Worm (Caenorhabditis elegans): ENCODE results near the gene ztf-30.

Gene ztf-30

ce11 chrIII:8609683-8610082 is 12.0 kb upstream of the ztf-30 start, which contains the start of gene C06E1.9:
Gene C06E1.9 (minus strand): TSS chrIII:8609783.
- TF ChIP-seq unc-62 (GFP tag; optimal IDR thresholded peaks at IDR 0.05): no peak

- no peak for TF ChIP-seq unc-62 (GFP tag; optimal IDR thresholded peaks at IDR 0.05)
These were observed 7.9 kb upstream of the ztf-30 start, which contains the start of gene C06E1.1 for ce11 chrIII:8605532-8605931. Gene C06E1.1 (plus strand): TSS chrIII:8605832.

ce11 chrIII:8602148-8602547 is 4.5 kb upstream of the ztf-30 start:
- no peak for TF ChIP-seq unc-62 (GFP tag; optimal IDR thresholded peaks at IDR 0.05)

ce11 chrIII:8598961-8599360 is 1.3 kb upstream of the ztf-30 start:
- no peak for TF ChIP-seq unc-62 (GFP tag; optimal IDR thresholded peaks at IDR 0.05)

- no peak for TF ChIP-seq unc-62 (GFP tag; optimal IDR thresholded peaks at IDR 0.05)
These were observed 978 bp downstream of the ztf-30 start for ce11 chrIII:8596692-8597091.

- TF ChIP-seq unc-62 (GFP tag; optimal IDR thresholded peaks at IDR 0.05): no peak
These were observed 3.6 kb downstream of the ztf-30 start for ce11 chrIII:8594088-8594487.

- no peak for TF ChIP-seq unc-62 (GFP tag; optimal IDR thresholded peaks at IDR 0.05)
These were observed 4.0 kb downstream of the ztf-30 start, which contains the start of gene C06E1.7 for ce11 chrIII:8593620-8594019. Gene C06E1.7 (minus strand): TSS chrIII:8593720.

ce11 chrIII:8590882-8591281 is 6.8 kb downstream of the ztf-30 start, which contains the start of gene fipr-16:
Gene fipr-16 (minus strand): TSS chrIII:8590982.
- no peak for TF ChIP-seq unc-62 (GFP tag; optimal IDR thresholded peaks at IDR 0.05)

ce11 chrIII:8589195-8589594 is 8.5 kb downstream of the ztf-30 start, which contains the start of gene fip-3:
Gene fip-3 (minus strand): TSS chrIII:8589488.
- no peak for TF ChIP-seq unc-62 (GFP tag; optimal IDR thresholded peaks at IDR 0.05)

ce11 chrIII:8588592-8589153 is 9.0 kb downstream of the ztf-30 start, which contains the start of gene glr-1:
Gene glr-1 (minus strand): TSS chrIII:8588642.
- no peak for TF ChIP-seq unc-62 (GFP tag; optimal IDR thresholded peaks at IDR 0.05)

ce11 chrIII:8580802-8581201 is 16.9 kb downstream of the ztf-30 start, which contains the start of gene doxa-1:
Gene doxa-1 (plus strand): TSS chrIII:8581102.
- TF ChIP-seq unc-62 (GFP tag; optimal IDR thresholded peaks at IDR 0.05): no peak

- TF ChIP-seq unc-62 (GFP tag; optimal IDR thresholded peaks at IDR 0.05): no peak
These were observed 18.3 kb downstream of the ztf-30 start for ce11 chrIII:8579367-8579766.

- TF ChIP-seq unc-62 (GFP tag; optimal IDR thresholded peaks at IDR 0.05): no peak
These were observed 19.3 kb downstream of the ztf-30 start for ce11 chrIII:8578381-8578780.

- no peak for TF ChIP-seq unc-62 (GFP tag; optimal IDR thresholded peaks at IDR 0.05)
These were observed 20.1 kb downstream of the ztf-30 start for ce11 chrIII:8577534-8577933.

- TF ChIP-seq unc-62 (GFP tag; optimal IDR thresholded peaks at IDR 0.05): no peak
These were observed 22.1 kb downstream of the ztf-30 start for ce11 chrIII:8575359-8576101.

ce11 chrIII:8574299-8574698 is 23.4 kb downstream of the ztf-30 start:
- no peak for TF ChIP-seq unc-62 (GFP tag; optimal IDR thresholded peaks at IDR 0.05)

ce11 chrIII:8573869-8574268 is 23.8 kb downstream of the ztf-30 start:
- no peak for TF ChIP-seq unc-62 (GFP tag; optimal IDR thresholded peaks at IDR 0.05)
